Worm (Caenorhabditis elegans) whole organism, late embryonic: ENCODE measurements around the gene grsp-3.

Source experiments
- T23F11.4 ChIP-seq: fragments of 200-800 bp; sonication (Bioruptor generic); optimal IDR thresholded peaks from 2 replicates; lab custom pipeline; 2018; ENCODE audit warnings: mild to moderate bottlenecking, missing genetic modification characterization, missing compliant biosample characterization
- Y22D7AL.16 ChIP-seq: sonication (generic microtip); optimal IDR thresholded peaks from 2 replicates; lab custom pipeline; 2016; ENCODE audit warnings: missing genetic modification characterization, missing compliant biosample characterization
- ahr-1 ChIP-seq: sonication (generic microtip); optimal IDR thresholded peaks from 2 replicates; lab custom pipeline; 2016; ENCODE audit warnings: missing genetic modification characterization, missing compliant biosample characterization
- ama-1 ChIP-seq: fragments of 150-350 bp; optimal IDR thresholded peaks from 2 replicates; lab custom pipeline; 2014
- ceh-14 ChIP-seq: sonication (generic microtip); optimal IDR thresholded peaks from 2 replicates; lab custom pipeline; 2016; ENCODE audit warnings: missing genotype, missing genetic modification characterization, missing compliant biosample characterization
- ceh-18 ChIP-seq: sonication (generic microtip); optimal IDR thresholded peaks from 2 replicates; lab custom pipeline; 2016; ENCODE audit warnings: missing genetic modification characterization, missing compliant biosample characterization
- ceh-19 ChIP-seq: fragments of 200-800 bp; sonication (Bioruptor generic); optimal IDR thresholded peaks from 2 replicates; lab custom pipeline; 2018; ENCODE audit warnings: mild to moderate bottlenecking, missing genetic modification characterization, missing compliant biosample characterization
- ceh-22 ChIP-seq: sonication (generic microtip); optimal IDR thresholded peaks from 2 replicates; lab custom pipeline; 2017; ENCODE audit warnings: missing biosample characterization, missing genetic modification characterization
- ceh-30 ChIP-seq: fragments of 150-350 bp; optimal IDR thresholded peaks from 2 replicates; lab custom pipeline; 2014; ENCODE audit warnings: missing biosample characterization, missing genetic modification characterization
- ceh-9 ChIP-seq: sonication (generic microtip); optimal IDR thresholded peaks from 2 replicates; lab custom pipeline; 2016; ENCODE audit warnings: mild to moderate bottlenecking, missing genetic modification characterization, inconsistent platforms, missing compliant biosample characterization
- dmd-4 ChIP-seq: sonication (generic microtip); optimal IDR thresholded peaks from 2 replicates; lab custom pipeline; 2016; ENCODE audit warnings: borderline replicate concordance, missing genetic modification characterization, missing compliant biosample characterization
- elt-4 ChIP-seq: sonication (generic microtip); optimal IDR thresholded peaks from 2 replicates; lab custom pipeline; 2016; ENCODE audit warnings: missing genetic modification characterization, missing compliant biosample characterization
- ets-4 ChIP-seq: sonication (generic microtip); optimal IDR thresholded peaks from 2 replicates; lab custom pipeline; 2016; ENCODE audit warnings: missing genetic modification characterization, missing compliant biosample characterization
- eyg-1 ChIP-seq: sonication (generic microtip); optimal IDR thresholded peaks from 2 replicates; lab custom pipeline; 2016; ENCODE audit warnings: missing genotype, missing genetic modification characterization, missing compliant biosample characterization
- gmeb-2 ChIP-seq: sonication (generic microtip); optimal IDR thresholded peaks from 2 replicates; lab custom pipeline; 2016; ENCODE audit warnings: missing genetic modification characterization, inconsistent platforms, missing compliant biosample characterization
- hlh-30 ChIP-seq: sonication (generic microtip); optimal IDR thresholded peaks from 2 replicates; lab custom pipeline; 2017; ENCODE audit warnings: antibody characterized with exemption, missing genetic modification characterization, missing compliant biosample characterization; ENCODE audit not compliant: insufficient read depth
- hlh-6 ChIP-seq: sonication (generic microtip); optimal IDR thresholded peaks from 2 replicates; lab custom pipeline; 2016; ENCODE audit warnings: missing genotype, missing genetic modification characterization, missing compliant biosample characterization
- lim-6 ChIP-seq: sonication (generic microtip); optimal IDR thresholded peaks from 2 replicates; lab custom pipeline; 2016; ENCODE audit warnings: missing genetic modification characterization, missing compliant biosample characterization
- lin-11 ChIP-seq: fragments of 200-800 bp; sonication (Bioruptor generic); optimal IDR thresholded peaks from 2 replicates; lab custom pipeline; 2018; ENCODE audit warnings: mild to moderate bottlenecking, missing genetic modification characterization, missing compliant biosample characterization
- mec-3 ChIP-seq: sonication (generic microtip); optimal IDR thresholded peaks from 2 replicates; lab custom pipeline; 2016; ENCODE audit warnings: borderline replicate concordance, missing genetic modification characterization, missing compliant biosample characterization
- nfya-1 ChIP-seq: sonication (generic microtip); optimal IDR thresholded peaks from 2 replicates; lab custom pipeline; 2017; ENCODE audit warnings: missing genetic modification characterization, mild to moderate bottlenecking, missing compliant biosample characterization, antibody characterized with exemption, moderate library complexity
- nhr-11 ChIP-seq: fragments of 150-350 bp; optimal IDR thresholded peaks from 2 replicates; lab custom pipeline; 2014; ENCODE audit warnings: missing biosample characterization, missing genetic modification characterization
- odd-2 ChIP-seq: sonication (generic microtip); optimal IDR thresholded peaks from 2 replicates; lab custom pipeline; 2017; ENCODE audit warnings: antibody characterized with exemption, mild to moderate bottlenecking, missing genetic modification characterization, missing compliant biosample characterization
- pag-3 ChIP-seq: sonication (generic microtip); optimal IDR thresholded peaks from 2 replicates; lab custom pipeline; 2016; ENCODE audit warnings: missing compliant biosample characterization, missing genetic modification characterization, borderline replicate concordance
- pax-1 ChIP-seq: fragments of 150-350 bp; optimal IDR thresholded peaks from 2 replicates; lab custom pipeline; 2014; ENCODE audit warnings: missing biosample characterization, missing genetic modification characterization
- pha-2 ChIP-seq: sonication (generic microtip); optimal IDR thresholded peaks from 2 replicates; lab custom pipeline; 2017; ENCODE audit warnings: mild to moderate bottlenecking, missing genetic modification characterization, missing compliant biosample characterization
- pha-4 ChIP-seq: fragments of 150-350 bp; optimal IDR thresholded peaks from 2 replicates; lab custom pipeline; 2018; ENCODE audit warnings: missing biosample characterization, missing genetic modification reagents, missing genetic modification characterization
- pros-1 ChIP-seq: fragments of 150-350 bp; optimal IDR thresholded peaks from 2 replicates; lab custom pipeline; 2014; ENCODE audit warnings: missing biosample characterization, missing genetic modification reagents, missing genetic modification characterization
- ref-2 ChIP-seq: sonication (generic microtip); optimal IDR thresholded peaks from 2 replicates; lab custom pipeline; 2016; ENCODE audit warnings: missing genetic modification characterization, missing compliant biosample characterization
- sox-2 ChIP-seq: fragments of 200-800 bp; sonication (Bioruptor generic); IDR thresholded peaks from 2 replicates; pipeline ENCODE4 v1.3.6; 2022; ENCODE audit warnings: missing genetic modification reagents, missing genetic modification characterization, missing compliant biosample characterization
- ttx-3 ChIP-seq: sonication (generic microtip); optimal IDR thresholded peaks from 2 replicates; lab custom pipeline; 2016; ENCODE audit warnings: missing genetic modification reagents, missing genetic modification characterization, missing compliant biosample characterization
- unc-3 ChIP-seq, 2 experiments: fragments of 200-800 bp in 1 of 2; sonication (Bioruptor generic) in 1 of 2; sonication (generic microtip) in 1 of 2; conservative IDR thresholded peaks in 1 of 2; optimal IDR thresholded peaks in 1 of 2; 2 replicates each; pipeline versions ENCODE4 v1.3.6 to Lab custom; 2016 to 2022; ENCODE audit warnings: missing compliant biosample characterization in 2 of 2, missing genetic modification characterization in 2 of 2, missing genetic modification reagents in 1 of 2
- unc-42 ChIP-seq: sonication (generic microtip); optimal IDR thresholded peaks from 2 replicates; lab custom pipeline; 2016; ENCODE audit warnings: missing genotype, missing genetic modification characterization, missing compliant biosample characterization
- unc-55 ChIP-seq: sonication (generic microtip); optimal IDR thresholded peaks from 2 replicates; lab custom pipeline; 2017; ENCODE audit warnings: missing biosample characterization, missing genetic modification reagents, missing genetic modification characterization
- zip-5 ChIP-seq: sonication (generic microtip); optimal IDR thresholded peaks from 2 replicates; lab custom pipeline; 2016; ENCODE audit warnings: missing genetic modification characterization, missing compliant biosample characterization

The grsp-3 gene

DNA sequence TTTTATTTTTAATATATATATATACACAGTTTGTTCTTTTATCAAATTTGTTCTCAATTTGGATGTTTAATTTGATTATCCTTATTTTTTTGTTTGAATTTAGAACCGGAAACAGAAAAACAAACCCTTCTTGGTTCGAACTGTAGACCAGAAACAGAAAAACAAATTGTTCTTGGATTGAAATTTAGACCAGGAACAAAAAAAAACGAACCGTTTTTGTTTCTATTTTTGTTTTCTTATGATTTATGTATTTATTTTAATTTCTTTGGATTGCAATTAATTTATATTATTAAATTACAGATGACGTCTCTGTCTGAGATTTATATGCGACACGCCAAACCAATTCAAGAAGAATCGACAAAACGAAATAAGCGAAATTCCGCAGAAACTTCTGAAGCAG lies 43.6 kb upstream of the grsp-3 start, which contains the start of gene C42D4.19:
Gene C42D4.19, plus strand, starts transcription at position 301 of the 400 bp plus-strand sequence.
- no peak for TF ChIP-seq nhr-11 (tag; lab: Kevin White, UChicago)
- no peak for TF ChIP-seq pros-1
- TF ChIP-seq ets-4 (tag; lab: Kevin White, UChicago): no peak
- no peak for TF ChIP-seq hlh-6
- TF ChIP-seq elt-4: no peak
- TF ChIP-seq unc-55 (GFP tag; lab: Kevin White, UChicago): no peak
- no peak for TF ChIP-seq eyg-1 (tag; lab: Kevin White, UChicago)
- no peak for TF ChIP-seq mec-3 (tag; lab: Kevin White, UChicago)
- TF ChIP-seq pax-1 (tag; lab: Kevin White, UChicago): no peak
- no peak for TF ChIP-seq zip-5 (tag; lab: Kevin White, UChicago)

DNA sequence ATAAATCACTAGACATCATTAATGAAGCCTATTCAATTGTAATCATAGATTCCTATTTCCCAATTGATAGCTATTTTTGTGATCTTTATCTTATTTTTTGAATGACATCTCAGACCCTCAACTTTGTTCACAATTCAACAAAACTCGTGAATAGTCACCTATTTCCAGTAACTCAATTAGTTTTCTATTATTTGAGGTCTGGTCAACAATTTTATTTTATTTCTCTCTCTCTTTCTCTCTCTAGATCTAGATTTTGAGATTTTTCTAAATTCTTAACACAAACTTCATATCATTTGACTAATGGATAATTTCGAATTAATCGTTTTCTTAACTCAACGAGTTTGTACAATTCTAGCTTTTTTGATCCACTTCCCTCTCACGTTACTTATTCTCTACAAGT lies 41.8 kb upstream of the grsp-3 start, which contains the start of gene str-1:
Gene str-1, plus strand, starts transcription at position 301 of the 400 bp plus-strand sequence.
- TF ChIP-seq zip-5 (tag; lab: Kevin White, UChicago) (no peak), ceh-19 (GFP tag; lab: Kevin White, UChicago) (no peak), unc-42 (tag; lab: Kevin White, UChicago) (no peak), ama-1 (no peak)

DNA sequence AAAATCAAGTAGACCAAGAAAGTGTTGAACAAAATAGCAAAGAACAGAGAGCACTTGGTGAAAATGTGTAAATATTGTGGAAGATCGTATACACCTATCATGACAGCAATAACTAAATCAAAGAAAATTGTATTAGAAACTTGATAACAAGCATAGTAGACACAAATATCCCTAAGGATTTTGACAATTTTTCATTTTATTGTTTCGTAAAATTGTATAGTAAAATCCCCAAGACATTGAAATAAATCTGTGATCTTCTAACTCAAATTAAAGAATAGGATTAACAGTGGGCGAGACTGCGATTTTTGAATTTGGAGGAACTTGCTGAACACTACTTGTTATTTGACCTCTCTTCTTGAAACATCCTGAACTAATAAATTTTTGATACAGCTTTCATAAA lies 39.5 kb upstream of the grsp-3 start, which contains the start of gene str-220:
Gene str-220, minus strand, starts transcription at position 101 of the 400 bp plus-strand sequence.
- no peak for TF ChIP-seq Y22D7AL.16 (tag; lab: Kevin White, UChicago)
- no peak for TF ChIP-seq dmd-4 (tag; lab: Kevin White, UChicago)
- no peak for TF ChIP-seq ceh-22 (tag; lab: Kevin White, UChicago)
- TF ChIP-seq pag-3: no peak
- TF ChIP-seq ceh-18 (tag; lab: Kevin White, UChicago): no peak
- TF ChIP-seq ceh-30 (tag; lab: Kevin White, UChicago): no peak
- no peak for TF ChIP-seq mec-3 (tag; lab: Kevin White, UChicago)
- no peak for TF ChIP-seq ceh-14 (tag; lab: Kevin White, UChicago)
- no peak for TF ChIP-seq ttx-3 (tag; lab: Kevin White, UChicago)
- TF ChIP-seq nfya-1: no peak
- no peak for TF ChIP-seq lim-6
- TF ChIP-seq pha-2: no peak
- TF ChIP-seq lin-11 (tag; lab: Kevin White, UChicago): no peak
- TF ChIP-seq, all 69 proteins: peak for 0

DNA sequence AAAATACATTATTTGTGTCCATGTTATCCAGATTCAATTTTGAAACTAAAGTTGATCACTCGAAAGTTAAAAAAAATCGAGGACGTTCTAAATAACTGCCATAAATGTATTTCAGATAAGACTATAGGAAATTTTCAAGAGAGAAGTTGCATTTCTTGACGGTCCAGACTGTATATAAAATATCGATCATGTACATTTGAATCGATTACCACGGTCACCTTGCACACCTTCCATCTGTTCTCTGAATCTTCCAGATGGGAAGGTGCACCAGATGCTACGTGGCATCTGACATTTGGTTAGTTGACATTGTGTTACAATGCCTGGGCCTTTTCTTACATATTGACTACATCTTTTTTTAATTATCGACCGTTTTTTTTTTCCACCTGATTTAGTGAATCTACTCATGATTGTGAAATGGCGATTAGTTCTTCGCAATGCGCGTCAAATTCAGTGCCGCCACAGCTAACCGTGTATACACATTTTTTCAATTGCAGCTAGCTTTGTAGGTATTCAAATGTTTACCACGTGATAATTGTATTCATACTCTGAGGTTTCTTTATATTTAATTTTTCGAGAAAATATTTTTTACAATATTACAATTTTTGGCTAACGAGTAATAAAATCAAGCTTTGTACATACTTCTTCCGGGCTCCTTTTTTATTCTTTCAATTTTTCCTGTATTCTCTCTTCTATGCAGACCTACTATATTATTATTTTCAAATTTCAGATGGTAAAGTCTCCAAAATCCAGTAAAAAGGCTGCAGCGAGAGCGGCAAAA lies 36.4 kb upstream of the grsp-3 start, which contains the start of gene skr-16:
Gene skr-16, plus strand, starts transcription at position 728 of the 778 bp plus-strand sequence.
- TF ChIP-seq sox-2 (GFP tag; lab: Robert Waterston, UW): no peak
- TF ChIP-seq hlh-30 (tag; lab: Kevin White, UChicago): peak; percentile 45

DNA sequence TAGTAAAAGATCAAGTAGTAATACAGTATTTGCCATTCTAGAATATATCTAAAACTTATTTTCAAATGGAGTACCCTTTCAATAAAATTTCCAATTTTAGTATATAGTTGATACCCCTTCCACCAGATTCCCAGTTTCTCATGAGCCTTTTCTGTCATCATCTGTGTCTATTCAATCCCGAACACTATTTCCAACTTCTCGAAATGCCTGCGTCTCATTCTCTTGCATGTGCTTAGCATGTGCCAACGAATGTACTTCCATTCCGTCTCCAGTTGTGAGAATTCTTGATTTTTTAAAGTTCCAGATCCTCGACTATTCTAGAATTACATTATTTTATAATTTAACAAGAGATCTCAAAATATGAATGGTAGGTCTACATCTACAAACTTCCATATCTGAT lies 34.8 kb upstream of the grsp-3 start, which contains the start of gene C42D4.18:
Gene C42D4.18, plus strand, starts transcription at position 231 of the 400 bp plus-strand sequence.
- TF ChIP-seq hlh-30 (tag; lab: Kevin White, UChicago) (peak; percentile 4), ceh-22 (tag; lab: Kevin White, UChicago) (no peak)

DNA sequence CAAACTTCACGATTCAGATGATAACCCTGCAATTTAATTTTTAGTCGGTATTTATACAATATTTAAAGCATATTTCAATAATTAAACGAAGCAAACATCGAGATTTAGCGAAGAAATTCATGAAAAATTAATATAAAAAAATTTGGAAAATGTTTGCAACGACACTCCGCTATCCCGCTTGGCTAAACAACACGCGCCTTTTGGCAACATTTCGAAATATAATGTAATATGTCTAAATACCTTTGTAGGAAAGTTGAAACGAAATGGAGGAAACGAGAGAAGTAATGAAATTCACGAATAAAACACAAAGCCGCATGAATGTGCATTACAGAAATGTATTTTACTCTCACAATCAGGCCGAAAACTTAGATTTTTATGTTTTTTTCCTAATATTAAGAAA lies 34.0 kb upstream of the grsp-3 start, which contains the start of gene rpc-1:
Gene rpc-1, minus strand, starts transcription at position 26 of the 400 bp plus-strand sequence.
- TF ChIP-seq gmeb-2 (no peak), ref-2 (tag; lab: Kevin White, UChicago) (no peak), hlh-6 (no peak), mec-3 (tag; lab: Kevin White, UChicago) (no peak), ceh-9 (no peak), unc-3 (GFP tag; conservative IDR thresholded peaks at IDR 0.05; lab: Robert Waterston, UW) (no peak), unc-3 (tag; optimal IDR thresholded peaks at IDR 0.05; lab: Kevin White, UChicago) (no peak), ceh-18 (tag; lab: Kevin White, UChicago) (no peak), nfya-1 (no peak), sox-2 (GFP tag; lab: Robert Waterston, UW) (no peak), pha-2 (no peak), odd-2 (tag; lab: Kevin White, UChicago) (no peak), ahr-1 (tag; lab: Kevin White, UChicago) (no peak), pax-1 (tag; lab: Kevin White, UChicago) (no peak), ceh-30 (tag; lab: Kevin White, UChicago) (no peak), pha-4 (tag; lab: Kevin White, UChicago) (no peak), T23F11.4 (GFP tag; lab: Kevin White, UChicago) (no peak), lin-11 (tag; lab: Kevin White, UChicago) (no peak)
